Worm (Caenorhabditis elegans): ENCODE results near the gene Y54G2A.48.

DNA sequence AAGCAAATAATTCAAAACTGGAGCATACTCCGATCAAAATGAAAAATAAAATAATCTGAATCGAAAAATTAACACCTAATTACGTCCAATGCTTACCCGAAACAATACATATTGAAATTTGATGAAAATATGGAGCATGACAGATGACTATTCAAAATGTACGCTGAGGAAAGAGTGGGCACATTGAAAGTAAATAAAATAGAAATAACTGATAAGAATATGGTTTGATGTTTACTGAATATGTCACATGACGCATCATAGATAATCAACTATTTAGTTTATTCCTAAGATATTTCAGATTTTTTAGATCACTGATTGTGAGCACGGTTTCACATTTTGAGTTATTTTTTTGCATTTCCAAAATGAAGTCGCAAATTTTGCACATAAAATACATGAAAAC lies 34.1 kb downstream of the Y54G2A.48 start, which contains the start of gene Y54G2A.52:
- no peak for TF ChIP-seq ztf-29 (GFP tag; IDR thresholded peaks at IDR 0.05)
- TF ChIP-seq flt-1 (GFP tag; IDR thresholded peaks at IDR 0.05): no peak
- TF ChIP-seq med-1 (GFP tag; optimal IDR thresholded peaks at IDR 0.05; ENCODE audit: insufficient read depth): no peak
- TF ChIP-seq ztf-23 (GFP tag; IDR thresholded peaks at IDR 0.05): no peak
